Fruit fly (Drosophila melanogaster) Kc167 (cell line): ENCODE results near the gene CG33489.
"Not testable (repeated sequence)": the region's sequence is repeated elsewhere in the genome, so short reads cannot be mapped to it uniquely, and the experiment has no call there.

Experiments
- Myc ChIP-seq: fragments of >200 bp; optimal IDR thresholded peaks from 2 replicates; lab custom pipeline; 2017; ENCODE audit warnings: missing external identifiers
- Sin3A ChIP-seq: fragments of >200 bp; optimal IDR thresholded peaks from 2 replicates; lab custom pipeline; 2018; ENCODE audit warnings: missing external identifiers
- h ChIP-seq: fragments of >200 bp; optimal IDR thresholded peaks from 3 replicates; lab custom pipeline; 2018; ENCODE audit warnings: missing external identifiers
- insv ChIP-seq: fragments of >200 bp; optimal IDR thresholded peaks from 3 replicates; lab custom pipeline; 2018; ENCODE audit warnings: missing external identifiers
- psq ChIP-seq: fragments of >200 bp; optimal IDR thresholded peaks from 2 replicates; lab custom pipeline; 2017; ENCODE audit warnings: missing external identifiers
- ttk ChIP-seq: sonication (Bioruptor generic); optimal IDR thresholded peaks from 2 replicates; lab custom pipeline; 2017; ENCODE audit warnings: missing external identifiers

CG33489 gene

DNA sequence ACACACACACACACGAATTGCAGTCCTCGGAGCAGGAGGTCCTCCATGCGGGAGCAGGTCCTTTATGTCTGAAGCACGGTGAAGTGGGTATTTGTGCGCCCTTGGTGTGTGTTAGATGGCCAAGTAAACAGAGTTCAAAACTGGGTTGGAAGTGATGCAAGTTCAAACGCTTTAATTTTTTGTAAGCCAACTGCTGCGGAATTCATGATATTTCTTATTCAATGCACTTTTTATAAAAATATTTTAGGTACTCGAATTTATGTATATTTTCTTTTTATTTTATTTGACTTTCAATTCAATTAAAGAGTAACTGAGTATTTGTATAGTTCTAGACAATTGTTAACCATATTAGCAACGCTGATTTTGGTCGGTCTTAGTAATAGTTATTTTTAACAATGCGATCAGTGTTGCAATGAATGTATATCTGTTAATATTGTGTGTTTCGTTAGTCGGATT is 23.1 kb upstream of the CG33489 start, which contains the start of the genes CG14137 and CG46394:
TSS of gene CG14137 (minus strand) at position 101 of the 456 bp plus-strand sequence.
TSS of gene CG46394 (plus strand) at position 406 of the 456 bp plus-strand sequence.
- TF ChIP-seq insv (no peak), Myc (lab: Kevin White, UChicago) (no peak), psq (no peak), h (lab: Kevin White, UChicago) (no peak), ttk (lab: Kevin White, UChicago) (no peak), Sin3A (lab: Kevin White, UChicago) (no peak)

DNA sequence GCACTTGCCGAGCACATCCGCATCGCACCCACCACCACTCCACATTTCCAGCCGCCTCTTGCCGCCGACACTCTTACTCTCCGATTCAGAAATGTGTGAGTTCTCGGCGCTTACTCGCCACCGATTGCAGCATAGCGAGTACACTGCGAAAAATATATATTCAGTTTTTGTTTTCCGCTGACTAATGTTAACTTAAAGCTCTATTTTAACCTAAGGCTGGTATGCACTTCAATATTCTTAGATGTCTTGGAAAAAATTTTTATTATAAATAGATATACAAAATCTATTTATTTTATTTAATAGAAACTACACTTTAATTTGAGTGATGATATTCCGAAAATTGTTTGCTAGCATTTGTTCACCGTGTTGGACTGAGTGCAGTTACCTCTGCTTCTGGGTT is 22.4 kb upstream of the CG33489 start:
- TF ChIP-seq insv (no peak), ttk (lab: Kevin White, UChicago) (no peak), psq (no peak), h (lab: Kevin White, UChicago) (no peak), Sin3A (lab: Kevin White, UChicago) (no peak), Myc (lab: Kevin White, UChicago) (no peak)

DNA sequence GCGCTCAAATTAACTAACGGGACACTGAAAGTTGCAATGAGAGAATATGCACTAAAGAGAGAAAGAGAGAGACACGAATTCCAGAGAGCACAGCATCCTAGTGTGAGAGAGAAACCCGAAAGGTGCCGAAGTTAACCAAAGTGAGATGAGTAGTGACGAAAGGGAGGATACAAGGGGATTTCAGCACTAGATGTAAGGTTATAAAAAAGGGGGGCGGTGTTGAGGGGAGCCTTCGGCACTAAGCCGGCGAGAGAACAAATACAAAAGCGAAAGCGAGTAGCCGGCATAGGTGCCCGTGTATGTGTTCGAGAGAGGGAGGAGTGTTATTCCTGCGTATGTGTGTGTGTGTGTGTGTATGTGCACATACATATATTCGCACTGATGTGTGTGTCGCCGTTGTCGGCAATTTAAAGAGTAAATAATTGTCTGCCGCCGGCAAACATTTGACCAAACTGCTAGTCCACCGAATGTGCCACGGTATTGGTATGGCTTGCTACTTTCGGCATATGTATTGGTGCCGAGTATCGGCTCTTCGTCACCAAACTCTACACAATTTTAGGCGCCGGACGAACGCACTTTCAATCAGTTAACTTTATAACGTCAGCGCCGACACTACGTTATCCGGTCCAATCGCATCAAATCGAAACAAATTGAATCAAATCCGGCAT is 19.9 kb upstream of the CG33489 start, which contains the start of gene CG7368:
TSS of gene CG7368 (plus strand) at position 618 of the 668 bp plus-strand sequence.
- TF ChIP-seq insv (no peak), h (lab: Kevin White, UChicago) (no peak), ttk (lab: Kevin White, UChicago) (no peak), Myc (lab: Kevin White, UChicago) (no peak), Sin3A (lab: Kevin White, UChicago) (no peak), psq (no peak)

DNA sequence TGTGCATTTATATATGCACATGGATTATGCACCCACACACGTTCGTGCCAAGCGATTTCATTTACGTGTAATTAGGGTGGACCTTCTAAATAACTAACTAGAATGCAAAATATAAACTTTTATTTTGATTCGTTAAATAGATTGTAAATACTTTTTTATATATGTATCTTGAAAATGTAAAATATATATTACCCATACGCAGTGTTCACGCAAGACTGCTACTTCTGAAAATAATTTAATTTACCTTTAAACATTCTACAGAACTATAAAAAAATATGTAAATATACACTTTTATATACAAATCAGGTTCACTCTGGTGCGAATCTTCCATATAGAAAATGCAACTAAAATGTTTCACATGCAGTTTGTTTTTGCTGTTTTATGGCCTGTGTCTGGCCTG is 16.9 kb upstream of the CG33489 start:
- TF ChIP-seq h (lab: Kevin White, UChicago): no peak
- TF ChIP-seq Sin3A (lab: Kevin White, UChicago): no peak
- no peak for TF ChIP-seq Myc (lab: Kevin White, UChicago)
- TF ChIP-seq insv: no peak
- TF ChIP-seq psq: no peak
- TF ChIP-seq ttk (lab: Kevin White, UChicago): no peak

DNA sequence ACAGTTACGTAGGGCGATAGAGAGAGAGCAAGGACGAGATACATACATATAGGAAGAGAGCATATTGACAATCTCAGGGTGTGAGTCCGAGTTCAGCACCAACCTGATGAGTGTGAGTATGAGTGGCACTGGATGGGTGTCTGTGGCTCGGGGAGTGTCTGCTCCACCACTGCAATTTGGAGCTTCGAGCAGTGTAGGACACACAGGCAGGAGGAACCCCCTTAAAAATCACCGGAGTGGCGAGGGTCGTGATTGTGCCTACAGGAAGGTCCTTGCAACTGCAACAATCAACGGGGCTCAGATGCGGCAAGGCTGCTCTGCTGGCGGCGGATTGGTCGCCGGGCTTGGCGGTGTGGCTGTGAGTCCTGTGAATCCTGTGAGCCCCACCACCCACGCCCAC is 15.0 kb upstream of the CG33489 start:
- TF ChIP-seq psq: no peak
- no peak for TF ChIP-seq ttk (lab: Kevin White, UChicago)
- TF ChIP-seq insv: no peak
- TF ChIP-seq Myc (lab: Kevin White, UChicago): no peak
- TF ChIP-seq Sin3A (lab: Kevin White, UChicago): no peak
- TF ChIP-seq h (lab: Kevin White, UChicago): no peak

DNA sequence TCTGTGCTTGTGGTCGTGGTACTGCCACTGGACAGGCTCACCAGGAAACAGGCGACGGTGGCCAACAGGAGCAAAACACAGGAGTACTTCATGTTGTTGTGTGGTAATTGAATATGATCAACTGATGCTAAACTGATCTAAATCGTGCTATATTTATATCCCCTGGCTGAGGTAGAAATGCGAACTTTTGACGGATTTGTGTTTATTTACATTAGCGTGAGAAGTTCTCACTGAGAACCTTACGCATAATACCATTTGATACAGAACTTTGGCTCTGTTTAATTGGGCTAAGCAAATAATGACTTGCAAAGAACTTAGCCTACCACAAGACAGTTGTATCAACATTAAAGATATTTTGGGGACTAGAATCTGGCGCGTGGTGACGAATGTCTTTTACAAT is 14.3 kb upstream of the CG33489 start, which contains the start of gene CG33268:
TSS of gene CG33268 (minus strand) at position 101 of the 400 bp plus-strand sequence.
- TF ChIP-seq insv: no peak
- TF ChIP-seq psq: no peak
- no peak for TF ChIP-seq Myc (lab: Kevin White, UChicago)
- TF ChIP-seq h (lab: Kevin White, UChicago): no peak
- no peak for TF ChIP-seq ttk (lab: Kevin White, UChicago)
- no peak for TF ChIP-seq Sin3A (lab: Kevin White, UChicago)

DNA sequence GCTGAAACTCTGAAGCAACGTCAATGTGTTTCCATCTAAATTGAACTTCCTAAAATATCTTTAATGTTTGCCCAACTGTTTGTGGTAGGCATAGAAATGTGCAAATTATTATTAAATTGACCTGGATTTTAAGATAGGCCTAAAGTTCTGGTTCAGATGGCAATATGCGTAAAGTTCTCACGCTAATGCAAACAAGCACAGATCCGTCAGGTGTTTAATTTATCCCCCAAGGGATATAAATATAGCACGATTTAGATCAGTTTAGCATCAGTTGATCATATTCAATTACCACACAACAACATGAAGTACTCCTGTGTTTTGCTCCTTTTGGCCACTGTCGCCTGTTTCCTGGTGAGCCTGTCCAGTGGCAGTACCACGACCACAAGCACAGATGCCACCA is 12.6 kb upstream of the CG33489 start, which contains the start of gene CG7377:
TSS of gene CG7377 (plus strand) at position 301 of the 400 bp plus-strand sequence.
- TF ChIP-seq Myc (lab: Kevin White, UChicago); psq; Sin3A (lab: Kevin White, UChicago): not testable (repeated sequence)

DNA sequence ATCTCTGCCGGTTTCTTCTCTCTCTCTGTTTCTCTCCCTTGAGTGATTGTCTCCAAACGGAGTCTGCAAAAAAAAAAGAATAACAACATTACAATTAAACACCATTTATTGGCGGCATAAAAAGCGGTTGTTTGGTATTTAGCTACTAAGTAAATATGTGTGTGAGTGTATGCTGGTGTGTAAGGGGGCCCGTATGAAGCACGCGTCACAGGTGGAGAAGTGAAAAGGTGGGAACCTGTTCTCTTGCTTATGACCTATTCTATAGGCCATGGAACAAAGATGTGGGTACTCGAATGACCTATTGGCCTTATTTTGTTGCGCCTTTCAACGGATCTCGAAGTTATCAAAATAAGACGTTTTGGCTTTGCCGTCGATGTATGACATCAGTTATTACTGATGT is 11.8 kb upstream of the CG33489 start:
- TF ChIP-seq Sin3A (lab: Kevin White, UChicago): no peak
- no peak for TF ChIP-seq h (lab: Kevin White, UChicago)
- no peak for TF ChIP-seq ttk (lab: Kevin White, UChicago)
- no peak for TF ChIP-seq Myc (lab: Kevin White, UChicago)
- TF ChIP-seq psq: no peak
- no peak for TF ChIP-seq insv

DNA sequence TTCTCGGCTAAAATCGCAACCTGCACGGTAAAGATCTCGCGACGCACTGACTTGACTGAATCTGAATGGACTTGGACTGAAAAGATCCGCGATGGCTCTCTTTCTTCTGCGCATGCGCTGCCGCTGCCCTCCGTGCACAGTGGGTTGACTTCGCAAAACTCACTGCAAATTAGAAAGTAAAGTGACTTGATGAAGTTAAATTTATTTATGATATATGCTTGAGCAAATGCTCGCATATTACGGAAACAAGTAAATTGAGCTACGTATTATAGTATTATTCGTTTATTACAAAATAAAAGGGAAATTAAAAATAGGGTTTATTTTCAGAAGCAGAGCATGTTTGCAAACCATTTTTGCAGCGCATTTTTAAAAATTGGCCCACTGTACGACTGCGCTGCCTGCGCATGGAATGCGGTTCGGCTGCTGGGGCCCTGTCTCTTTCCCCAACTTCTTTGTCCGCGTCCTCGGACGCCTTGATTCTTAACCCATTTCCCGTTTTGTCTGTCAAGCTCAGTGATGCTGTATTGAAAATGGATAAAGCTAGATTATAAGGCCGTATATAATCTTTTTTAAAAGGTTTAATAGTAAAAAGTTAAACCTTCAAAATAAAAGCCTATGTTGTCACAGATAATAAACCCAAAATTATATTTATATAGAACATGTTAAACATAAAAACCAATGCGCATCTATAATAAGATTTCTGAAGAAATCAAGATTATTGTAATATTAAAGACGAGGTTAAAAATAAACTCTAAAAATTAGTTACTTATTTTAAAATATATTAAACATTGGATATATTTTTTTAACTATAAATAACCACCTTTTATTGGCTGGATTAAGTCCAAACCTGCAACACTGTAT is 11.1 kb upstream of the CG33489 start, which contains the start of gene rt:
TSS of gene rt (minus strand) at position 51 of the 861 bp plus-strand sequence.
- TF ChIP-seq Myc (lab: Kevin White, UChicago) (no peak), ttk (lab: Kevin White, UChicago) (no peak), Sin3A (lab: Kevin White, UChicago) (no peak), psq (no peak), insv (no peak), h (lab: Kevin White, UChicago) (no peak)

DNA sequence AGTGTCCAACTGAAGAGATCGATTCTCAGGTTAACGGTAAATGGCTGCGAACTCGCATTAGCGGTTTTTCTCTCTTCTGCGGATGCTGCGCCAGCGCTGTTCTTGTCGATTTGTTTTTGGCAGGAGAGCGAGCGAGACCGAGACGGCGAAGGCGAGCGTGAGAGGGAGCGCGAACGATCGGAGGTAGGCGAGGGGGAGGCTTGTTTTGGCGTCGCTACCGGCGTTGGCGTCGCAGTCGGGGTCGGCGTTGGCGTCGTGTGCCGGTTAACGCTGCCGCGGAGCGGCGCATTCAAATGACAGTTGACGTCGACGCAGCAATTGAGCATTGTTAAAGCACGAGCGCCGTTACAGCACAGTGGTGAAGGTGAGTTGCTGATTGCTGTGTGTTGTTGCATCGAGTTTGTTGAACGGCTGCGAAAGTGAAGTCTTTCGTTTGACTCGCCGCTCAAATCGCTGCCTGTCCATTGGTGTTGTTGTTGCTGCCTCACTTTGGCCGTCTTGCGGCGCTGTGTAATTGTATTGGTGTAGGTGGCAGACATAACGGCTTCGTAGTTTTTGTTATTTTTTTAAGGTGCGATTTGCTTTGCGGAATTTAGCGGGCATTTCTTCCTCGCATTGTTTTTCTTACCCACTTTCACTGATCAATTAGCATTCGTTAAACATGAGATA is 10.1 kb upstream of the CG33489 start:
- TF ChIP-seq ttk (lab: Kevin White, UChicago) (no peak), psq (no peak), h (lab: Kevin White, UChicago) (no peak), Myc (lab: Kevin White, UChicago) (no peak), insv (no peak), Sin3A (lab: Kevin White, UChicago) (no peak)

DNA sequence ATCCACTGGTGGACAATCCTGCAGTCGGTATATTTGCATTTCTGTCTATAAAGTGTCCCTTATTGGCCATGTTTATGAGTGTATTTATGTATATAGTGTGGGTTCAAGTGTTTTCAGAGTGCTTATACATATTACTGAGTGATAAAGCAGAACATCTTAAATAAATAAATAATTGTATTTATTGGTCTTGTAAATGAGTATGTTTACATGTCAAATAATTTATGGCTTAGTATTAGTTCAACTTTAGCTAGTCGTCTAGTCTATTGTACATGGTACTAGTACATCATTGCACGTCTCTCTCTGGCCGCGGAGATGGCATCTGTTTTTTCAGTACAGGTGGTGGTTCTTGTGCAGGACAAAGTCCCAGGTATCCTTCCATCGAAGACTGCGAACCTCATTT is 7.1 kb upstream of the CG33489 start, which contains the start of gene CG32086:
TSS of gene CG32086 (minus strand) at position 101 of the 400 bp plus-strand sequence.
- TF ChIP-seq psq (no peak), Myc (lab: Kevin White, UChicago) (no peak), Sin3A (lab: Kevin White, UChicago) (no peak), ttk (lab: Kevin White, UChicago) (no peak), insv (no peak), h (lab: Kevin White, UChicago) (no peak)
